Worm (Caenorhabditis elegans): ENCODE measurements around the gene shw-3.

shw-3 gene

DNA sequence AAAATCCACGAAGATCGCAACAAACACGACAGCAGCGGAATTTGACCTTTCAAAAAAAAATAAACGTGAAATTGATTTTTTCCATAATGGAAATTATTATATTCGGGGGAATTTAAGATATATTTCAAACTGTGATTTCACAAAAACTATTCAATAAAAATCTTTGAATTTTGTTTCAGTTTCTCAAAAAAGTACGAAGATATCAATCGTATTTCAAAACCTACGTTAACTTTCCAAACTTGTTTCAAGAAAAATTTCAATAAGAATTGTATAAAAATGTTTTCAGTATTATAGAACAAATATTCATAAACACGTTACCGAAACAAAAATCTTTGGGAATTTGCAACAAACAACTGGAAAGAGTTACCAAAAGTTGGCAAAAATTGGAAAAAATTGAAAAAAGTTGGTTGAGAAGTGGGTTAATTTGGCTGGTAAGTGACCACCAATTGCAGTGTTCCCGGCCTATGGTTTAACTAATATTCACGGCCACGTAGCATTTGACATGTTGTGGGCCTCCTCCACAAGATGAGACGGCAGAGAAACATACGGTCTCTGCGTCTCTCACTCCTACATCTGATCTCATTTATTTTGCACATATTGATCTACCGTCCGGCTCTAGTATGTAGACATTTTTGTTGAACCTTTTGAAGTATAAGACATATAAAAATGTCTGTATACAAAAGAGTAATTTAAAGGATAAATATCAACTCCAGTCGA, 36.0 kb downstream of the shw-3 start, which contains the start of the genes T16G1.9 and T16G1.18:
Gene T16G1.9, minus strand, starts transcription at position 51 of the 717 bp plus-strand sequence.
Gene T16G1.18, plus strand, starts transcription at position 493 of the 717 bp plus-strand sequence.
- peak; percentile 42 for TF ChIP-seq elt-2 (tag; optimal IDR thresholded peaks at IDR 0.05)
- no peak for TF ChIP-seq nhr-237 (tag; optimal IDR thresholded peaks at IDR 0.05)
- TF ChIP-seq egl-27 (tag; optimal IDR thresholded peaks at IDR 0.05): no peak
- no peak for TF ChIP-seq R02D3.7 (tag; optimal IDR thresholded peaks at IDR 0.05)
- TF ChIP-seq ceh-16 (tag; optimal IDR thresholded peaks at IDR 0.05): no peak
- TF ChIP-seq aly-2 (tag; optimal IDR thresholded peaks at IDR 0.05): no peak
- no peak for TF ChIP-seq nfya-1 (tag; optimal IDR thresholded peaks at IDR 0.05; ENCODE audit: insufficient read depth)
- TF ChIP-seq eor-1 (tag; optimal IDR thresholded peaks at IDR 0.05): no peak
- TF ChIP-seq ceh-9 (tag; optimal IDR thresholded peaks at IDR 0.05): no peak
- TF ChIP-seq ama-1 (optimal IDR thresholded peaks at IDR 0.05): peak; percentile 72
- TF ChIP-seq pha-4 (tag; optimal IDR thresholded peaks at IDR 0.05): peak; percentile 71
- TF ChIP-seq ztf-4 (tag; optimal IDR thresholded peaks at IDR 0.05): no peak
- TF ChIP-seq ztf-11 (tag; optimal IDR thresholded peaks at IDR 0.05): no peak
- no peak for TF ChIP-seq zag-1 (tag; optimal IDR thresholded peaks at IDR 0.05)
- TF ChIP-seq fos-1 (tag; optimal IDR thresholded peaks at IDR 0.05): no peak
- no peak for TF ChIP-seq daf-12 (tag; optimal IDR thresholded peaks at IDR 0.05)
- no peak for TF ChIP-seq nhr-11 (tag; optimal IDR thresholded peaks at IDR 0.05)
- TF ChIP-seq nhr-67 (tag; optimal IDR thresholded peaks at IDR 0.05): no peak
- peak; percentile 58 for TF ChIP-seq lin-15B (tag; optimal IDR thresholded peaks at IDR 0.05)
- no peak for TF ChIP-seq mdl-1 (tag; optimal IDR thresholded peaks at IDR 0.05)
- TF ChIP-seq lin-39 (tag; optimal IDR thresholded peaks at IDR 0.05): peak; percentile 4
- TF ChIP-seq nhr-12 (tag; optimal IDR thresholded peaks at IDR 0.05): no peak
- TF ChIP-seq nhr-43 (tag; optimal IDR thresholded peaks at IDR 0.05; ENCODE audit: poor library complexity, severe bottlenecking): peak; percentile 6
- TF ChIP-seq mml-1 (tag; optimal IDR thresholded peaks at IDR 0.05): no peak
- no peak for TF ChIP-seq ceh-28 (tag; optimal IDR thresholded peaks at IDR 0.05)
- TF ChIP-seq nhr-28 (tag; optimal IDR thresholded peaks at IDR 0.05): no peak
- TF ChIP-seq jun-1 (tag; optimal IDR thresholded peaks at IDR 0.05): no peak
- TF ChIP-seq unc-62 (GFP tag; optimal IDR thresholded peaks at IDR 0.05): no peak
- no peak for TF ChIP-seq elt-3 (tag; optimal IDR thresholded peaks at IDR 0.05)
- no peak for TF ChIP-seq elt-1 (tag; optimal IDR thresholded peaks at IDR 0.05)
- no peak for TF ChIP-seq sea-2 (GFP tag; optimal IDR thresholded peaks at IDR 0.05)
- no peak for TF ChIP-seq nhr-76 (tag; optimal IDR thresholded peaks at IDR 0.05)
- no peak for TF ChIP-seq ZK546.5 (tag; optimal IDR thresholded peaks at IDR 0.05)
- TF ChIP-seq nhr-23 (tag; optimal IDR thresholded peaks at IDR 0.05): peak; percentile 18
- peak; percentile 54 for TF ChIP-seq nhr-25 (tag; optimal IDR thresholded peaks at IDR 0.05)
- peak; percentile 42 for TF ChIP-seq hmg-11 (tag; optimal IDR thresholded peaks at IDR 0.05)
- TF ChIP-seq ceh-82 (tag; optimal IDR thresholded peaks at IDR 0.05): no peak
- no peak for TF ChIP-seq tbx-2 (tag; optimal IDR thresholded peaks at IDR 0.05)
- peak; percentile 22 for TF ChIP-seq pqm-1 (tag; optimal IDR thresholded peaks at IDR 0.05)
- no peak for TF ChIP-seq fkh-2 (tag; optimal IDR thresholded peaks at IDR 0.05)
- TF ChIP-seq egl-5 (tag; optimal IDR thresholded peaks at IDR 0.05): no peak
- TF ChIP-seq skn-1 (tag; optimal IDR thresholded peaks at IDR 0.05): no peak
- TF ChIP-seq unc-39 (tag; optimal IDR thresholded peaks at IDR 0.05): no peak
- no peak for TF ChIP-seq nhr-77 (tag; optimal IDR thresholded peaks at IDR 0.05)
- TF ChIP-seq fkh-10 (GFP tag; optimal IDR thresholded peaks at IDR 0.05): no peak
- TF ChIP-seq lsy-12 (tag; optimal IDR thresholded peaks at IDR 0.05): no peak
- peak; percentile 54 for TF ChIP-seq snpc-4 (tag; optimal IDR thresholded peaks at IDR 0.05)

All from whole organism, L3 larva.